Worm (Caenorhabditis elegans) whole organism, mixed stage, embryonic: ENCODE data around the gene C04A11.2.

Experiments
- bed-3 ChIP-seq: fragments of 200-800 bp; sonication (Bioruptor generic); optimal IDR thresholded peaks from 3 replicates; lab custom pipeline; 2018; ENCODE audit warnings: mild to moderate bottlenecking, missing genetic modification characterization, moderate library complexity, missing compliant biosample characterization
- ces-1 ChIP-seq: fragments of 150-350 bp; optimal IDR thresholded peaks from 2 replicates; lab custom pipeline; 2014; ENCODE audit warnings: missing biosample characterization, missing genetic modification reagents, missing genetic modification characterization
- elt-3 ChIP-seq: fragments of 150-350 bp; optimal IDR thresholded peaks from 2 replicates; lab custom pipeline; 2014; ENCODE audit warnings: missing biosample characterization, missing genetic modification characterization
- lin-13 ChIP-seq: fragments of 150-350 bp; optimal IDR thresholded peaks from 2 replicates; lab custom pipeline; 2014; ENCODE audit warnings: missing biosample characterization, missing genetic modification characterization
- lin-32 ChIP-seq: fragments of 200-800 bp; sonication (Bioruptor generic); optimal IDR thresholded peaks from 2 replicates; lab custom pipeline; 2018; ENCODE audit warnings: mild to moderate bottlenecking, missing genetic modification characterization, missing compliant biosample characterization
- lsy-2 ChIP-seq: fragments of 150-350 bp; optimal IDR thresholded peaks from 2 replicates; lab custom pipeline; 2014; ENCODE audit warnings: missing biosample characterization, missing genetic modification characterization
- mab-5 ChIP-seq: fragments of 150-350 bp; optimal IDR thresholded peaks from 2 replicates; lab custom pipeline; 2014; ENCODE audit warnings: missing biosample characterization, missing genetic modification characterization
- nhr-12 ChIP-seq: fragments of 150-350 bp; optimal IDR thresholded peaks from 2 replicates; lab custom pipeline; 2014; ENCODE audit warnings: missing biosample characterization, missing genetic modification characterization
- nhr-237 ChIP-seq: fragments of 150-350 bp; optimal IDR thresholded peaks from 2 replicates; lab custom pipeline; 2014; ENCODE audit warnings: missing biosample characterization, missing genetic modification characterization
- nhr-76 ChIP-seq: sonication (generic microtip); optimal IDR thresholded peaks from 2 replicates; lab custom pipeline; 2017; ENCODE audit warnings: missing biosample characterization, missing genetic modification characterization
- unc-120 ChIP-seq: sonication (generic microtip); optimal IDR thresholded peaks from 2 replicates; lab custom pipeline; 2017; ENCODE audit warnings: missing genetic modification characterization, missing compliant biosample characterization; ENCODE audit not compliant: poor library complexity, severe bottlenecking
- unc-39 ChIP-seq: fragments of 150-350 bp; optimal IDR thresholded peaks from 2 replicates; lab custom pipeline; 2014; ENCODE audit warnings: missing biosample characterization, missing genetic modification characterization
- unc-62 ChIP-seq: fragments of 150-350 bp; optimal IDR thresholded peaks from 2 replicates; lab custom pipeline; 2014; ENCODE audit warnings: missing biosample characterization, missing genetic modification reagents, missing genetic modification characterization

ce11 chrX:13675444-13675843 is 6.8 kb upstream of the C04A11.2 start:
- TF ChIP-seq unc-62 (GFP tag; lab: Kevin White, UChicago) (no peak), lsy-2 (tag; lab: Kevin White, UChicago) (no peak), unc-39 (tag; lab: Kevin White, UChicago) (no peak), nhr-12 (tag; lab: Kevin White, UChicago) (no peak), unc-120 (peak; percentile 13), elt-3 (tag; lab: Kevin White, UChicago) (no peak), nhr-237 (no peak), bed-3 (GFP tag; lab: Kevin White, UChicago) (no peak), mab-5 (tag; lab: Kevin White, UChicago) (no peak), lin-32 (GFP tag; lab: Kevin White, UChicago) (no peak), nhr-76 (tag; lab: Kevin White, UChicago) (no peak), lin-13 (tag; lab: Kevin White, UChicago) (no peak), ces-1 (no peak)
